Worm (Caenorhabditis elegans): ENCODE data around the gene T02H6.4.
"Not testable (repeated sequence)": the region's sequence is repeated elsewhere in the genome, so short reads cannot be mapped to it uniquely, and the experiment has no call there.

DNA sequence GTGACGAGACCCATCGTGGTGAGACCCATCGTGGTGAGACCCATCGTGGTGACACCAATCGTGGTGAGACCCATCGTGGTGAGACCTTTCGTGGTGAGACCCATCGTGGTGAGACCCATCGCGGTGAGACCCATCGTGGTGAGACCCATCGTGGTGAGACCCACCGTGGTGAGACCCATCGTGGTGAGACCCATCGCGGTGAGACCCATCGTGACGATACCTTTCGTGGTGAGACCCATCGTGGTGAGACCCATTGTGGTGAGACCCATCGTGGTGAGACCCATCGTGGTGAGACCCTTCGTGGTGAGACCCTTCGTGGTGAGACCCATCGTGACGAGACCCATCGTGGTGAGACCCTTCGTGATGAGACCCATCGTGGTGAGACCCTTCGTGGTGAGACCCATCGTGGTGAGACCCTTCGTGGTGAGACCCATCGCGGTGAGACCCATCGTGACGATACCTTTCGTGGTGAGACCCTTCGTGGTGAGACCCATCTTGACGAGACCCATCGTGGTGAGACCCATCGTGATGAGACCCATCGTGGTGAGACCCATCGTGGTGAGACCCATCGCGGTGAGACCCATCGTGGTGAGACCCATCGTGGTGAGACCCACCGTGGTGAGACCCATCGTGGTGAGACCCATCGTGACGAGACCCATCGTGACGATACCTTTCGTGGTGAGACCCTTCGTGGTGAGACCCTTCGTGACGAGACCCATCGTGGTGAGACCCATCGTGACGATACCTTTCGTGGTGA is 7.1 kb downstream of the T02H6.4 start:
- TF ChIP-seq nhr-179 (tag; optimal IDR thresholded peaks at IDR 0.05); madf-10 (tag; optimal IDR thresholded peaks at IDR 0.05); unc-130 (GFP tag; optimal IDR thresholded peaks at IDR 0.05); unc-62 (GFP tag; optimal IDR thresholded peaks at IDR 0.05); ztf-3 (GFP tag; optimal IDR thresholded peaks at IDR 0.05); pha-4 (tag; optimal IDR thresholded peaks at IDR 0.05); atf-7 (tag; optimal IDR thresholded peaks at IDR 0.05); lsy-27 (tag; optimal IDR thresholded peaks at IDR 0.05; ENCODE audit: borderline replicate concordance, insufficient read depth); ama-1 (optimal IDR thresholded peaks at IDR 0.05); ama-1 (GFP tag; optimal IDR thresholded peaks at IDR 0.05); bed-2 (GFP tag; IDR thresholded peaks at IDR 0.05); fkh-3 (tag; optimal IDR thresholded peaks at IDR 0.05): not testable (repeated sequence)
- peak; percentile 93 for TF ChIP-seq madf-3 (GFP tag; IDR thresholded peaks at IDR 0.05)
- peak; percentile 46; the same call in 1 of the 2 replicates for TF ChIP-seq C06A6.2 (GFP tag; conservative IDR thresholded peaks at IDR 0.05)

All from whole organism, young adult.